Worm (Caenorhabditis elegans): ENCODE measurements around the gene K10H10.10.

The K10H10.10 gene

DNA sequence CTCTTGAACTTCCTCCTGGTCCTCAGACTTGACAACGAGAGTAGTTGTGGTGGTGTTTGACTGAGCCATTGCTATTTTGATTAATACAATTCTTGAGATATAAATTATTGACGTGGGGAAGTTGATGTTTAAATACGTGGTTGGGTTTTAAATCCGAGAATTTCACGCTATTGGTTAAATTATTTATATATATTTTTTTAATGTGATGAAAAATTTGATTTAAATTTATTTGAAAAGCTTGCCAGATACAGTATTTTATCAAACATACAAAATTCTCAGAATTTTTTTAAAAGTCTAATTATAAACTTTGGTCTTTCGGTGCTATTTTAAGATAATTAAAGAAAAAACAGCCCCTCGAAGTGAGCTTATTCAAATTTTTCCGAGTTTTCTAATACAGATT lies at the start of gene K10H10.10, which contains the start of gene K10H10.7:
TSS of gene K10H10.10 (plus strand) at position 204 of the 400 bp plus-strand sequence.
TSS of gene K10H10.7 (minus strand) at position 101 of the 400 bp plus-strand sequence.
- no peak for TF ChIP-seq ztf-11 (tag; optimal IDR thresholded peaks at IDR 0.05)
- no peak for TF ChIP-seq snpc-4 (tag; optimal IDR thresholded peaks at IDR 0.05)
- TF ChIP-seq sptf-1 (tag; optimal IDR thresholded peaks at IDR 0.05): no peak
- no peak for TF ChIP-seq lsy-2 (tag; optimal IDR thresholded peaks at IDR 0.05)
- no peak for TF ChIP-seq nhr-2 (tag; optimal IDR thresholded peaks at IDR 0.05)
- TF ChIP-seq tbx-8 (GFP tag; optimal IDR thresholded peaks at IDR 0.05): no peak
- TF ChIP-seq unc-120 (tag; optimal IDR thresholded peaks at IDR 0.05; ENCODE audit: poor library complexity, severe bottlenecking): no peak
- TF ChIP-seq mls-2 (tag; optimal IDR thresholded peaks at IDR 0.05): no peak
- no peak for TF ChIP-seq zip-8 (tag; optimal IDR thresholded peaks at IDR 0.05)
- no peak for TF ChIP-seq mab-5 (tag; optimal IDR thresholded peaks at IDR 0.05)

DNA sequence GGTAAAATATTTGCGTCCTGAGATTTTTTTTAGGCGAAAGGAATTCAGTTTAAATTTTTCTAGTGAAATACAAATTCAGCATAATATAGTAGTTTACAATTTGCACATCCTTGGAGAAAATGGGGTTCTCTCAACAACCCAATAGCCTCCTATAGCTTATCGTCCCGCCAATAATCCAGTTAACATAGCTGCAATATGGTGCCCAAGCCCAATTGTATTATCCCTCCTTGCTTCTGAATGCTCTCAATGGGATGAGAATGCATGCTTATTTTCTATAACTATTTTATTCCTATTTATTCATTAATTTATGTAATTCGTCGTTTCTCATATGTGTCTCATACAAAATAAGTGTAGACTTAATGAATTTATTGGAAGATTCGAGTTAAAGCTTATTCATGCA lies 37.5 kb upstream of the K10H10.10 start:
- TF ChIP-seq cnd-1 (tag; optimal IDR thresholded peaks at IDR 0.05) (no peak), ces-1 (GFP tag; optimal IDR thresholded peaks at IDR 0.05) (peak; percentile 99), nhr-12 (tag; optimal IDR thresholded peaks at IDR 0.05) (no peak), drap-1 (GFP tag; optimal IDR thresholded peaks at IDR 0.05) (no peak), mep-1 (tag; optimal IDR thresholded peaks at IDR 0.05) (no peak), mls-2 (tag; optimal IDR thresholded peaks at IDR 0.05) (no peak), sem-2 (GFP tag; optimal IDR thresholded peaks at IDR 0.05) (no peak), flh-1 (GFP tag; optimal IDR thresholded peaks at IDR 0.05) (no peak)

DNA sequence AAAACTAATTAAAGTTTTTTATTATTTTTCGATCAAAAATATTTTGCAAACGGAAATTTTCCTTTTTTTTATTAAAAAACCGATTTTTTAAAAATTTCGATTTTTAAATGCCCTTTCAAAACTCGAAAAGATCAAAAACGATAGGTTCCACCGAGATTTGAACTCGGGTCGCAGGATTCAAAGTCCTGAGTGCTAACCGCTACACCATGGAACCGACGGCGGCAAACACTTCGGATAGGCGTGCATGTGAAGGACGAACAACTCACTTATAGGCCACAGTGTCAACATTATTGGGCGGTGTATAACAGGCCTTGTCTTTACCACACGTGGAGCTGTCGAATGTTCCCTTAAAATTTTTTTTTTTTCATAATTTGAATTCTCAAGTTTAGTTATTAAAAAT lies 32.9 kb upstream of the K10H10.10 start:
- TF ChIP-seq nhr-2 (tag; optimal IDR thresholded peaks at IDR 0.05) (peak; percentile 6), lsy-2 (tag; optimal IDR thresholded peaks at IDR 0.05) (no peak), cnd-1 (tag; optimal IDR thresholded peaks at IDR 0.05) (peak; percentile 30), mab-5 (tag; optimal IDR thresholded peaks at IDR 0.05) (no peak), unc-120 (tag; optimal IDR thresholded peaks at IDR 0.05; ENCODE audit: poor library complexity, severe bottlenecking) (no peak), M03D4.4 (tag; optimal IDR thresholded peaks at IDR 0.05) (peak; percentile 20), elt-1 (tag; optimal IDR thresholded peaks at IDR 0.05; ENCODE audit: borderline replicate concordance, insufficient read depth) (no peak), lin-13 (tag; optimal IDR thresholded peaks at IDR 0.05) (no peak), ceh-83 (GFP tag; optimal IDR thresholded peaks at IDR 0.05) (peak; percentile 18), bed-3 (GFP tag; optimal IDR thresholded peaks at IDR 0.05) (no peak), flh-1 (GFP tag; optimal IDR thresholded peaks at IDR 0.05) (no peak), drap-1 (GFP tag; optimal IDR thresholded peaks at IDR 0.05) (peak; percentile 10), nhr-76 (tag; optimal IDR thresholded peaks at IDR 0.05) (no peak)

DNA sequence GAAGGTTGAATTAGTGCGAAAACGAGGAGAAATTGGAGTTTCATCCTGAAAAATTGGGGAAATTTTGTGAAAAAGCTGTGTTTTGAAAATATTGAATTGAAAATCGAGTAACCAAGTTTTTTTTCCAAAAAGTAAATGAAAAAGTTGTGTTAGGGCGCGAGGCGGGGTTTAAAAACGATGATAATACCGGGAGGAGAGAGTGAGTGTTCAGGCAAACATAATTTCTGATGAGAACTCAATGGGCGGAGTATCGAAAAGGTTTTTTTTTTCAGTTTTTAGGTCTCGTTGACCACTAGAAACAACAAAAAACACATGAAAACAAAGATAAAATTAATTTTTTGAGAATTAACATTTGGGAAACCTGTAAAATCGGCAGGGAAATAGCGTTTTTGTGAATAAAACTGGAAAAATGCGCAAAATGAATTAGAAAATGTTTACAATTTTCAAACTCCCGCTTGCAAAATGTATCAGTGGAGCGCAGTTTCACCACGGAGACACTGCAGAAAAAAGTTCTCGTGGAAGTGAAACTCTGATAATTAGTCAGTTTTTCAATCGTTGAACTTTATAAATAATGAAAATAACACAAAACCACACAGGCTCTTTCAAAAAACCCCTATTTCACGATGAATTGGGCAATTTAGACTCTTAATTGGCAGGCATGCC lies 27.9 kb upstream of the K10H10.10 start, which contains the start of gene C13B4.1:
TSS of gene C13B4.1 (minus strand) at position 51 of the 663 bp plus-strand sequence.
- peak; percentile 34 for TF ChIP-seq mep-1 (tag; optimal IDR thresholded peaks at IDR 0.05)
- TF ChIP-seq ceh-43 (GFP tag; optimal IDR thresholded peaks at IDR 0.05): no peak

DNA sequence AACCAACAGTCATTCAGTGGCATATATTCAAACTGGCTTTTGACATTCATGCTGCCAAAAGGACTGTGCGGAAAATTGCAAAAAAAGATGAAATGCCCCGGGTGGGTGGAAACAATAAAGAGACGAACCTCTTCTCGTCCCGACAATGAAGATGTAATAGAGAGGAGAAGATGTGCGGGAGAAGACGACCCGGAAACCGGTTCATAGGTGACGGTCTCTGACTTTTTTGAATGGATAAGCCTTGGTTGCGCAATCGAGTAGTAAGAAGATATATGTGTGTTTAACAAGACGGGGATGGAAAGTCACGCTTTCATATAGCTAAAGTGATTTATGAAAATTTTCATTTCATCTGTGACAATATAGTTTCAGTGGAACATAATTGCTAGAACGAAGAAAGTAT lies 26.8 kb upstream of the K10H10.10 start:
- TF ChIP-seq unc-62 (GFP tag; optimal IDR thresholded peaks at IDR 0.05) (peak; percentile 1), zip-8 (tag; optimal IDR thresholded peaks at IDR 0.05) (peak; percentile 38), unc-120 (tag; optimal IDR thresholded peaks at IDR 0.05; ENCODE audit: poor library complexity, severe bottlenecking) (no peak)

DNA sequence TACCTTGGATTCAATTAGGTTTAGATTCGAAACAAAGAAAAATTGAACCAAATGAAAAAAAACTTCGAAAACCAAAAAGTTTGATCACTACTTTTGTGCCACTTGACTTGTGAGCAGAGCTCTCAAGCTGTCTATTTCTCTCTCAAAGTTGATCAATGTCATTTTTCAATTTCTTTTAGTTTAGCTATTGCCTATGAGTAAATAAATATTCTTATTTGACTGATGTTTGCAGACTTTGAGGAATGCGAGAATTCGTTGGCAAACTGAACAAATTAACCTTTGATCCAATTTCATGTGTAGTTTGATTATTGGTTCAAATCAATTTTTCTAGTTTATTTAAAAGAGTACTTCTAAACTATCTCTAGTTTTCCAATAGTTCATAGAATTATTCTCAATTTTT lies 23.8 kb upstream of the K10H10.10 start:
- TF ChIP-seq hlh-1 (tag; optimal IDR thresholded peaks at IDR 0.05) (no peak), mep-1 (tag; optimal IDR thresholded peaks at IDR 0.05) (no peak), ces-1 (GFP tag; optimal IDR thresholded peaks at IDR 0.05) (no peak), mab-5 (tag; optimal IDR thresholded peaks at IDR 0.05) (no peak), zip-8 (tag; optimal IDR thresholded peaks at IDR 0.05) (no peak), lsy-2 (tag; optimal IDR thresholded peaks at IDR 0.05) (no peak), flh-1 (GFP tag; optimal IDR thresholded peaks at IDR 0.05) (no peak), M03D4.4 (tag; optimal IDR thresholded peaks at IDR 0.05) (no peak), elt-1 (tag; optimal IDR thresholded peaks at IDR 0.05; ENCODE audit: borderline replicate concordance, insufficient read depth) (no peak), blmp-1 (tag; optimal IDR thresholded peaks at IDR 0.05) (no peak), ztf-11 (tag; optimal IDR thresholded peaks at IDR 0.05) (no peak), elt-3 (tag; optimal IDR thresholded peaks at IDR 0.05) (no peak), drap-1 (GFP tag; optimal IDR thresholded peaks at IDR 0.05) (no peak), snpc-4 (tag; optimal IDR thresholded peaks at IDR 0.05) (no peak)

Data from whole organism, mixed stage, embryonic.